Worm (Caenorhabditis elegans): ENCODE results near the gene T25D1.2.
A peak's percentile ranks its signal among the peaks of the same experiment; 100 is the strongest.

T25D1.2 gene

DNA sequence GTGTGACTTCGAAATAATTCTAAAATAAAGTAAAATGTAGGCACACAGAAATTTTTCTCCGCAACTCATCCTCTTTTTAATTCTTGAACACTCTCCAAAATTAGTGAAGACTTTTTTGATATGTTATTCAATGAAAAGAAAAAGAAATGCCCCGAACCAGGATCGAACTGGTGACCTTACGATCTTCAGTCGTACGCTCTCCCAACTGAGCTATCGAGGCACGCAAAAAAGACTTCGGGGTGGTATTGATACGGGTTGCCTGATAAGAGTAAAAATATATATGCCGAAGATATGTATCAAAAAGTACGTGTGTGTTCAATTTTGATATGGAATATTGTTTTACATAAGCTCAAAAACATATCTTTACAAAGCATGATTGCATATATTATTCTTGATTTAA lies 12.4 kb upstream of the T25D1.2 start (continued):
- TF ChIP-seq rpc-1 (optimal IDR thresholded peaks at IDR 0.05), result peak; percentile 83
- peak; percentile 92 for TF ChIP-seq rpc-1 (tag; optimal IDR thresholded peaks at IDR 0.05)
- no peak for TF ChIP-seq F52B5.7 (tag; optimal IDR thresholded peaks at IDR 0.05)
- TF ChIP-seq F55B11.4 (tag; optimal IDR thresholded peaks at IDR 0.05; ENCODE audit: borderline replicate concordance, insufficient read depth), result no peak
- peak; percentile 76 for TF ChIP-seq lin-26 (GFP tag; IDR thresholded peaks at IDR 0.05)
- no peak for TF ChIP-seq Y95B8A.8 (GFP tag; IDR thresholded peaks at IDR 0.05)
- peak; percentile 67 for TF ChIP-seq die-1 (tag; optimal IDR thresholded peaks at IDR 0.05)
- TF ChIP-seq xnd-1 (tag; optimal IDR thresholded peaks at IDR 0.05), result no peak
- no peak for TF ChIP-seq aptf-2 (GFP tag; conservative IDR thresholded peaks at IDR 0.05)
- no peak for TF ChIP-seq efl-1 (GFP tag; optimal IDR thresholded peaks at IDR 0.05)
- TF ChIP-seq dpff-1 (tag; optimal IDR thresholded peaks at IDR 0.05), result no peak
- TF ChIP-seq tbx-9 (tag; optimal IDR thresholded peaks at IDR 0.05; ENCODE audit: borderline replicate concordance), result no peak
- no peak for TF ChIP-seq Y53G8AR.9 (GFP tag; conservative IDR thresholded peaks at IDR 0.05)
- TF ChIP-seq ceh-27 (GFP tag; optimal IDR thresholded peaks at IDR 0.05), result no peak
- TF ChIP-seq F10E7.11 (tag; optimal IDR thresholded peaks at IDR 0.05), result no peak
- TF ChIP-seq lsy-27 (tag; optimal IDR thresholded peaks at IDR 0.05; ENCODE audit: borderline replicate concordance, insufficient read depth), result no peak
- TF ChIP-seq mcd-1 (GFP tag; IDR thresholded peaks at IDR 0.05), result no peak
- no peak for TF ChIP-seq pha-4 (tag; optimal IDR thresholded peaks at IDR 0.05)
- peak in 1 of 2 experiments; percentile 5 for TF ChIP-seq rec-8 (tag; optimal IDR thresholded peaks at IDR 0.05)
- no peak for TF ChIP-seq aptf-3 (GFP tag; IDR thresholded peaks at IDR 0.05)
- TF ChIP-seq B0019.2 (GFP tag; conservative IDR thresholded peaks at IDR 0.05), result no peak
- peak; percentile 69 for TF ChIP-seq snpc-4 (GFP tag; optimal IDR thresholded peaks at IDR 0.05)
- peak in 2 of 4 experiments; percentile 32 to 70 for TF ChIP-seq snpc-4 (tag; optimal IDR thresholded peaks at IDR 0.05)
- TF ChIP-seq lsl-1 (GFP tag; optimal IDR thresholded peaks at IDR 0.05), result no peak
- peak; percentile 6 for TF ChIP-seq mes-4 (tag; optimal IDR thresholded peaks at IDR 0.05)
- TF ChIP-seq F33H1.4 (GFP tag; IDR thresholded peaks at IDR 0.05), result no peak
- peak; percentile 74 for TF ChIP-seq B0261.1 (tag; optimal IDR thresholded peaks at IDR 0.05)
- no peak for TF ChIP-seq sptf-2 (GFP tag; optimal IDR thresholded peaks at IDR 0.05)
- no peak for TF ChIP-seq F39B2.1 (GFP tag; IDR thresholded peaks at IDR 0.05)
- TF ChIP-seq zfh-2 (GFP tag; conservative IDR thresholded peaks at IDR 0.05), result no peak
- TF ChIP-seq dpl-1 (GFP tag; optimal IDR thresholded peaks at IDR 0.05), result peak; percentile 5
- TF ChIP-seq lin-54 (GFP tag; optimal IDR thresholded peaks at IDR 0.05), result no peak
- TF ChIP-seq ekl-4 (GFP tag; IDR thresholded peaks at IDR 0.05), result no peak

DNA sequence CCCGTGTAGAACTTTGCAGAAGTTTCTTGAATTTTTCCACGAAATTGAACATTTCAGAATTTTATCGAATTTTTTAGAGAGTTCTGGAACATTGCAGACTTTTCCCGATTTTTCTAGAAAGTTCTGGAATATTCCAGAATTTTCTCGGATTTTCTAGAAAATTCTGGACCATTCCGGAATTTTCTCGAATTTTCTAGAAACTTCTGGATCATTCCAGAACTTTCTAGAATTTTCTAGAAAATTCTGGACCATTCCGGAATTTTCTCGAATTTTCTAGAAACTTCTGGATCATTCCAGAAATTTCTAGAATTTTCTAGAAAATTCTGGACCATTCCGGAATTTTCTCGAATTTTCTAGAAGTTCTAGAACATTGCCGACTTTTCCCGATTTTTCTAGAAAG lies 11.3 kb upstream of the T25D1.2 start:
- TF ChIP-seq hsf-1 (GFP tag; IDR thresholded peaks at IDR 0.05), result peak; percentile 92

DNA sequence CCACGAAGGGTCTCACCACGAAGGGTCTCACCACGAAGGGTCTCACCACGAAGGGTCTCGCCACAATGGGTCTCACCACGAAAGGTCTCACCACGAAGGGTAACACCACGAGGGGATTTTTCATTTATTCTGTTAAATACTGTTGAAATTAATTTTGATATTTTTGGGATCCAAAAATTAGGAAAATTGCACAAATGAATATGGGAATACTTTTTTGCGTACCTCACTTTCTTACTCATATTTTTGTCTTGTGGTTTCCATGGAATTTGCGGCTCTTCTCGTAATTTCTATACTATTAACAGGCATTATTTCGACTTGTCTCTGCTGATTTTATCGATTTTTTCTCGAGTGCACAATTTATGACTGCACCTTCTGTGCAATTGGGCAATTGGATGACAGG lies 10.0 kb upstream of the T25D1.2 start, which contains the start of gene T25D1.3:
Gene T25D1.3 (plus strand): TSS at position 301 of the 400 bp plus-strand sequence.
- no peak for TF ChIP-seq madf-8 (GFP tag; conservative IDR thresholded peaks at IDR 0.05)
- TF ChIP-seq sdz-38 (tag; optimal IDR thresholded peaks at IDR 0.05), result no peak
- TF ChIP-seq nhr-179 (tag; optimal IDR thresholded peaks at IDR 0.05), result no peak
- TF ChIP-seq ceh-79 (tag; optimal IDR thresholded peaks at IDR 0.05), result no peak
- TF ChIP-seq T26A5.8 (tag; optimal IDR thresholded peaks at IDR 0.05), result no peak
- no peak for TF ChIP-seq Y95B8A.8 (GFP tag; IDR thresholded peaks at IDR 0.05)
- no peak for TF ChIP-seq die-1 (tag; optimal IDR thresholded peaks at IDR 0.05)
- TF ChIP-seq Y53F4B.3 (GFP tag; IDR thresholded peaks at IDR 0.05), result no peak
- TF ChIP-seq mxl-1 (tag; optimal IDR thresholded peaks at IDR 0.05), result no peak
- no peak for TF ChIP-seq ztf-25 (GFP tag; IDR thresholded peaks at IDR 0.05)
- no peak for TF ChIP-seq ceh-40 (GFP tag; IDR thresholded peaks at IDR 0.05)
- no peak for TF ChIP-seq ama-1 (optimal IDR thresholded peaks at IDR 0.05)
- no peak for TF ChIP-seq ama-1 (GFP tag; optimal IDR thresholded peaks at IDR 0.05)
- no peak for TF ChIP-seq egl-18 (GFP tag; IDR thresholded peaks at IDR 0.05)
- no peak for TF ChIP-seq bed-1 (GFP tag; IDR thresholded peaks at IDR 0.05)
- TF ChIP-seq cebp-2 (GFP tag; IDR thresholded peaks at IDR 0.05), result no peak
- TF ChIP-seq mel-28 (tag; optimal IDR thresholded peaks at IDR 0.05; ENCODE audit: borderline replicate concordance), result no peak
- TF ChIP-seq rec-8 (tag; optimal IDR thresholded peaks at IDR 0.05), result no peak
- no peak for TF ChIP-seq let-526 (GFP tag; IDR thresholded peaks at IDR 0.05)

Data from whole organism, young adult.